Worm (Caenorhabditis elegans): ENCODE data around the gene mml-1.

- TF ChIP-seq ama-1 (optimal IDR thresholded peaks at IDR 0.05) (no peak), flt-1 (GFP tag; IDR thresholded peaks at IDR 0.05) (no peak), ets-7 (tag; optimal IDR thresholded peaks at IDR 0.05) (no peak), hnd-1 (tag; optimal IDR thresholded peaks at IDR 0.05) (no peak), F13C5.2 (tag; optimal IDR thresholded peaks at IDR 0.05) (no peak), ceh-13 (GFP tag; optimal IDR thresholded peaks at IDR 0.05) (no peak), aly-1 (tag; optimal IDR thresholded peaks at IDR 0.05) (no peak), pes-1 (GFP tag; IDR thresholded peaks at IDR 0.05) (no peak)
Measured at ce11 chrIII:7380120-7380519, 5.6 kb upstream of the mml-1 start.
